Fruit fly (Drosophila melanogaster) whole organism, embryonic: Measurements from ENCODE around the gene CG6928.

Source experiments
- Bdp1 ChIP-seq: fragments of 200-800 bp; sonication (Bioruptor generic); optimal IDR thresholded peaks from 3 replicates; lab custom pipeline; 2016; ENCODE audit warnings: missing biosample characterization, missing genetic modification characterization
- CG10209 ChIP-seq: fragments of 200-800 bp; sonication (Bioruptor generic); optimal IDR thresholded peaks from 3 replicates; lab custom pipeline; 2017; ENCODE audit warnings: missing biosample characterization, mild to moderate bottlenecking, missing genetic modification characterization, missing genetic modification reagents
- CG10431 ChIP-seq: fragments of 200-800 bp; sonication (Bioruptor generic); optimal IDR thresholded peaks from 3 replicates; lab custom pipeline; 2018; ENCODE audit warnings: missing biosample characterization, mild to moderate bottlenecking, missing genetic modification characterization
- CG12155 ChIP-seq: fragments of 200-800 bp; sonication (Bioruptor generic); optimal IDR thresholded peaks from 3 replicates; lab custom pipeline; 2016; ENCODE audit warnings: missing biosample characterization, missing genetic modification characterization
- CG13123 ChIP-seq: fragments of 200-800 bp; sonication (Bioruptor generic); optimal IDR thresholded peaks from 2 replicates; lab custom pipeline; 2016; ENCODE audit warnings: missing biosample characterization, missing genetic modification characterization
- CG14050 ChIP-seq: fragments of 200-800 bp; sonication (Bioruptor generic); IDR thresholded peaks from 3 replicates; pipeline ENCODE4 v1.3.6; 2022; ENCODE audit warnings: missing biosample characterization, missing genetic modification characterization
- CG17829 ChIP-seq: fragments of 200-800 bp; optimal IDR thresholded peaks from 2 replicates; lab custom pipeline; 2019; ENCODE audit warnings: missing biosample characterization, mild to moderate bottlenecking, missing genetic modification characterization, moderate library complexity
- CG1832 ChIP-seq: fragments of 200-800 bp; sonication (Bioruptor generic); optimal IDR thresholded peaks from 2 replicates; lab custom pipeline; 2017; ENCODE audit warnings: missing biosample characterization, mild to moderate bottlenecking, missing genetic modification characterization, inconsistent platforms
- CG18476 ChIP-seq: fragments of 200-800 bp; sonication (Bioruptor generic); optimal IDR thresholded peaks from 2 replicates; lab custom pipeline; 2016; ENCODE audit warnings: missing biosample characterization, mild to moderate bottlenecking, missing genetic modification characterization
- CG2129 ChIP-seq: fragments of 200-800 bp; sonication (Bioruptor generic); IDR thresholded peaks from 2 replicates; pipeline ENCODE4 v1.3.6; 2022; ENCODE audit warnings: missing biosample characterization, missing genetic modification characterization; ENCODE audit not compliant: partially characterized antibody
- CG2875 ChIP-seq: fragments of 200-800 bp; sonication (Bioruptor generic); optimal IDR thresholded peaks from 2 replicates; lab custom pipeline; 2017; ENCODE audit warnings: missing biosample characterization, mild to moderate bottlenecking, missing genetic modification characterization, missing genetic modification reagents
- CG31388 ChIP-seq: fragments of 200-800 bp; sonication (Bioruptor generic); optimal IDR thresholded peaks from 2 replicates; lab custom pipeline; 2016; ENCODE audit warnings: missing biosample characterization, missing genetic modification characterization
- CG31441 ChIP-seq: fragments of 200-800 bp; sonication (Bioruptor generic); IDR thresholded peaks from 2 replicates; pipeline ENCODE4 v1.3.6; 2022; ENCODE audit warnings: missing biosample characterization, missing genetic modification characterization
- CG33557 ChIP-seq: fragments of 200-800 bp; sonication (Bioruptor generic); optimal IDR thresholded peaks from 2 replicates; lab custom pipeline; 2019; ENCODE audit warnings: missing biosample characterization, mild to moderate bottlenecking, missing genetic modification characterization, moderate library complexity
- CG4282 ChIP-seq: fragments of 200-800 bp; sonication (Bioruptor generic); optimal IDR thresholded peaks from 2 replicates; lab custom pipeline; 2016; ENCODE audit warnings: missing biosample characterization, missing genetic modification characterization
- CG4328 ChIP-seq: fragments of 200-800 bp; sonication (Bioruptor generic); optimal IDR thresholded peaks from 3 replicates; lab custom pipeline; 2017; ENCODE audit warnings: missing biosample characterization, missing genetic modification reagents, missing genetic modification characterization
- CG6765 ChIP-seq: fragments of 200-800 bp; sonication (Bioruptor generic); optimal IDR thresholded peaks from 3 replicates; lab custom pipeline; 2017; ENCODE audit warnings: missing biosample characterization, mild to moderate bottlenecking, missing genetic modification characterization
- CG8924 ChIP-seq: fragments of 200-800 bp; optimal IDR thresholded peaks from 3 replicates; lab custom pipeline; 2019; ENCODE audit warnings: missing biosample characterization, mild to moderate bottlenecking, missing genetic modification characterization, moderate library complexity
- Drgx ChIP-seq: fragments of 200-800 bp; sonication (Bioruptor generic); IDR thresholded peaks from 2 replicates; pipeline ENCODE4 v1.3.6; 2022; ENCODE audit warnings: missing biosample characterization, missing genetic modification characterization
- E2f2 ChIP-seq: fragments of 200-800 bp; sonication (Bioruptor generic); IDR thresholded peaks from 2 replicates; pipeline ENCODE4 v1.3.6; 2022; ENCODE audit warnings: missing biosample characterization, missing genetic modification characterization
- Ets65A ChIP-seq: fragments of 200-800 bp; sonication (Bioruptor generic); peaks from one replicate; lab custom pipeline; 2016; ENCODE audit warnings: missing biosample characterization, missing genetic modification characterization
- Fer3 ChIP-seq: fragments of 200-800 bp; sonication (Bioruptor generic); optimal IDR thresholded peaks from 2 replicates; lab custom pipeline; 2018; ENCODE audit warnings: missing biosample characterization, mild to moderate bottlenecking, missing genetic modification characterization, moderate library complexity
- Hand ChIP-seq: fragments of 200-800 bp; sonication (Bioruptor generic); optimal IDR thresholded peaks from 2 replicates; lab custom pipeline; 2017; ENCODE audit warnings: mild to moderate bottlenecking, missing biosample characterization, missing genetic modification reagents, missing genetic modification characterization
- Hr3 ChIP-seq: fragments of 200-800 bp; sonication (Bioruptor generic); optimal IDR thresholded peaks from 3 replicates; lab custom pipeline; 2016; ENCODE audit warnings: missing biosample characterization, missing genetic modification characterization
- Lim3 ChIP-seq: fragments of 200-800 bp; sonication (Bioruptor generic); IDR thresholded peaks from 2 replicates; pipeline ENCODE4 v1.3.6; 2022; ENCODE audit warnings: missing biosample characterization, missing genetic modification characterization
- MESR4 ChIP-seq: fragments of 200-800 bp; sonication (Bioruptor generic); optimal IDR thresholded peaks from 2 replicates; lab custom pipeline; 2018; ENCODE audit warnings: missing biosample characterization, mild to moderate bottlenecking, missing genetic modification characterization, moderate library complexity
- Mes4 ChIP-seq: fragments of 200-800 bp; sonication (Bioruptor generic); optimal IDR thresholded peaks from 2 replicates; lab custom pipeline; 2016; ENCODE audit warnings: missing biosample characterization, missing genetic modification characterization
- NC2α ChIP-seq: fragments of 200-800 bp; sonication (Bioruptor generic); optimal IDR thresholded peaks from 2 replicates; lab custom pipeline; 2016; ENCODE audit warnings: missing biosample characterization, missing genetic modification characterization
- Nf-YC ChIP-seq: fragments of 200-800 bp; optimal IDR thresholded peaks from 3 replicates; lab custom pipeline; 2019; ENCODE audit warnings: missing biosample characterization, mild to moderate bottlenecking, missing genetic modification characterization, moderate library complexity
- Oaz ChIP-seq: fragments of 200-800 bp; sonication (Bioruptor generic); IDR thresholded peaks from 2 replicates; pipeline ENCODE4 v1.3.6; 2022; ENCODE audit warnings: missing biosample characterization, missing genetic modification characterization
- Pdp1 ChIP-seq, 2 experiments: fragments of 200-800 bp; sonication (Bioruptor generic); optimal IDR thresholded peaks; 3 replicates each; lab custom pipeline; 2016; ENCODE audit warnings: missing biosample characterization in 2 of 2, missing genetic modification characterization in 2 of 2, mild to moderate bottlenecking in 1 of 2, moderate library complexity in 1 of 2
- Six4 ChIP-seq: fragments of 200-800 bp; sonication (Bioruptor generic); optimal IDR thresholded peaks from 2 replicates; lab custom pipeline; 2016; ENCODE audit warnings: missing biosample characterization, missing genetic modification characterization
- YL-1 ChIP-seq: fragments of 200-800 bp; sonication (Bioruptor generic); optimal IDR thresholded peaks from 3 replicates; lab custom pipeline; 2017; ENCODE audit warnings: missing biosample characterization, mild to moderate bottlenecking, missing genetic modification characterization
- ab ChIP-seq: fragments of 200-800 bp; sonication (Bioruptor generic); optimal IDR thresholded peaks from 2 replicates; lab custom pipeline; 2016; ENCODE audit warnings: missing biosample characterization, missing genetic modification characterization
- amos ChIP-seq: fragments of 200-800 bp; sonication (Bioruptor generic); IDR thresholded peaks from 2 replicates; pipeline ENCODE4 v1.3.6; 2022; ENCODE audit warnings: missing biosample characterization, missing genetic modification characterization; ENCODE audit not compliant: partially characterized antibody
- crol ChIP-seq: fragments of 200-800 bp; sonication (Bioruptor generic); IDR thresholded peaks from 2 replicates; pipeline ENCODE4 v1.3.6; 2022; ENCODE audit warnings: missing biosample characterization, missing genetic modification characterization
- fd64A ChIP-seq: fragments of 200-800 bp; sonication (Bioruptor generic); optimal IDR thresholded peaks from 3 replicates; lab custom pipeline; 2018; ENCODE audit warnings: missing biosample characterization, mild to moderate bottlenecking, missing genetic modification characterization
- gem ChIP-seq: fragments of 200-800 bp; sonication (Bioruptor generic); optimal IDR thresholded peaks from 2 replicates; lab custom pipeline; 2019; ENCODE audit warnings: missing biosample characterization, mild to moderate bottlenecking, missing genetic modification characterization, moderate library complexity
- hbn ChIP-seq: fragments of 200-800 bp; sonication (Bioruptor generic); IDR thresholded peaks from 2 replicates; pipeline ENCODE4 v1.3.6; 2022; ENCODE audit warnings: missing biosample characterization, missing genetic modification characterization; ENCODE audit not compliant: partially characterized antibody
- pros ChIP-seq: fragments of 200-800 bp; sonication (Bioruptor generic); optimal IDR thresholded peaks from 3 replicates; lab custom pipeline; 2019; ENCODE audit warnings: missing biosample characterization, mild to moderate bottlenecking, missing genetic modification characterization, moderate library complexity
- ranshi ChIP-seq: fragments of 200-800 bp; sonication (Bioruptor generic); IDR thresholded peaks from 2 replicates; pipeline ENCODE4 v1.3.6; 2022; ENCODE audit warnings: missing biosample characterization, missing genetic modification characterization
- rib ChIP-seq: fragments of 200-800 bp; sonication (Bioruptor generic); IDR thresholded peaks from 2 replicates; pipeline ENCODE4 v1.3.6; 2022; ENCODE audit warnings: missing biosample characterization, missing genetic modification characterization
- sd ChIP-seq: fragments of 200-800 bp; sonication (Bioruptor generic); optimal IDR thresholded peaks from 3 replicates; lab custom pipeline; 2018; ENCODE audit warnings: missing biosample characterization, mild to moderate bottlenecking, missing genetic modification characterization, moderate library complexity
- sim ChIP-seq: fragments of 200-800 bp; sonication (Bioruptor generic); IDR thresholded peaks from 2 replicates; pipeline ENCODE4 v1.3.6; 2022; ENCODE audit warnings: missing biosample characterization, missing genetic modification characterization
- so ChIP-seq: fragments of 200-800 bp; sonication (Bioruptor generic); IDR thresholded peaks from 3 replicates; pipeline ENCODE4 v1.3.6; 2022; ENCODE audit warnings: missing biosample characterization, missing genetic modification characterization
- sob ChIP-seq: fragments of 200-800 bp; sonication (Bioruptor generic); IDR thresholded peaks from 2 replicates; pipeline ENCODE4 v1.3.6; 2022; ENCODE audit warnings: missing biosample characterization, missing genetic modification characterization
- sqz ChIP-seq: fragments of 200-800 bp; sonication (Bioruptor generic); optimal IDR thresholded peaks from 3 replicates; lab custom pipeline; 2018; ENCODE audit warnings: missing biosample characterization, mild to moderate bottlenecking, missing genetic modification characterization
- tap ChIP-seq: fragments of 200-800 bp; optimal IDR thresholded peaks from 3 replicates; lab custom pipeline; 2019; ENCODE audit warnings: missing biosample characterization, mild to moderate bottlenecking, missing genetic modification characterization, moderate library complexity
- ttk ChIP-seq: fragments of 200-800 bp; sonication (Bioruptor generic); IDR thresholded peaks from 2 replicates; pipeline ENCODE4 v2.1.2; 2022; ENCODE audit warnings: missing biosample characterization, missing genetic modification characterization
- twi ChIP-seq: fragments of 200-800 bp; optimal IDR thresholded peaks from 2 replicates; lab custom pipeline; 2019; ENCODE audit warnings: missing biosample characterization, mild to moderate bottlenecking, missing genetic modification characterization, moderate library complexity
- vfl ChIP-seq: fragments of 200-800 bp; sonication (Bioruptor generic); optimal IDR thresholded peaks from 2 replicates; lab custom pipeline; 2016; ENCODE audit warnings: missing biosample characterization, missing genetic modification characterization
- yki ChIP-seq: fragments of >200 bp; optimal IDR thresholded peaks from 3 replicates; lab custom pipeline; 2018

The CG6928 gene

dm6 chr3L:12045443-12045842, 42.5 kb downstream of the CG6928 start (continued):
- TF ChIP-seq CG2129 (GFP tag; lab: Robert Waterston, UW) (no peak), Lim3 (no peak), CG18476 (GFP tag; lab: Kevin White, UChicago) (no peak), ttk (GFP tag; lab: Robert Waterston, UW) (no peak), Fer3 (tag; lab: Kevin White, UChicago) (no peak), CG8924 (tag; lab: Kevin White, UChicago) (no peak), pros (no peak), NC2α (GFP tag; lab: Kevin White, UChicago) (no peak), Hr3 (GFP tag; lab: Kevin White, UChicago) (no peak), fd64A (GFP tag; lab: Kevin White, UChicago) (no peak), ranshi (no peak), Bdp1 (GFP tag; lab: Kevin White, UChicago) (no peak), CG13123 (GFP tag; lab: Kevin White, UChicago) (peak; percentile 35), YL-1 (no peak), Oaz (GFP tag; lab: Robert Waterston, UW) (no peak), CG10209 (GFP tag; lab: Kevin White, UChicago) (peak; percentile 11), Pdp1 (GFP tag; optimal IDR thresholded peaks at IDR 0.05; lab: Kevin White, UChicago) (no peak), CG33557 (GFP tag; lab: Kevin White, UChicago) (no peak), CG4328 (GFP tag; lab: Kevin White, UChicago) (no peak), CG10431 (no peak), CG2875 (GFP tag; lab: Kevin White, UChicago) (peak; percentile 3), CG31388 (no peak), rib (GFP tag; lab: Robert Waterston, UW) (no peak), sd (no peak), Drgx (GFP tag; lab: Robert Waterston, UW) (no peak), E2f2 (GFP tag; lab: Robert Waterston, UW) (peak; percentile 33; the same call in 1 of the 2 replicates), sob (GFP tag; lab: Robert Waterston, UW) (peak; percentile 68; the same call in 1 of the 2 replicates), so (peak; percentile 38; the same call in 1 of the 3 replicates), CG1832 (GFP tag; lab: Kevin White, UChicago) (no peak), CG31441 (GFP tag; lab: Robert Waterston, UW) (0 out of 2 replicates have a peak, but pooled peaks have one; percentile 14), Ets65A (GFP tag; lab: Kevin White, UChicago) (no peak), CG17829 (tag; lab: Kevin White, UChicago) (no peak), Six4 (GFP tag; lab: Kevin White, UChicago) (no peak), Mes4 (GFP tag; lab: Kevin White, UChicago) (no peak), vfl (no peak), MESR4 (GFP tag; lab: Kevin White, UChicago) (no peak), tap (tag; lab: Kevin White, UChicago) (no peak), yki (lab: Kevin White, UChicago) (no peak), crol (GFP tag; lab: Robert Waterston, UW) (no peak), Hand (no peak), CG14050 (GFP tag; lab: Robert Waterston, UW) (no peak), gem (no peak), Nf-YC (no peak), sim (GFP tag; lab: Robert Waterston, UW) (no peak), sqz (GFP tag; lab: Kevin White, UChicago) (peak; percentile 17), twi (tag; lab: Kevin White, UChicago) (no peak), amos (no peak), hbn (GFP tag; lab: Robert Waterston, UW) (no peak), ab (GFP tag; lab: Kevin White, UChicago) (no peak), CG4282 (GFP tag; lab: Kevin White, UChicago) (no peak), CG6765 (no peak), CG12155 (GFP tag; lab: Kevin White, UChicago) (no peak)
